Worm (Caenorhabditis elegans) whole organism, L3 larva: ENCODE data around the gene irg-1.
"Not testable (repeated sequence)": the region's sequence is repeated elsewhere in the genome, so short reads cannot be mapped to it uniquely, and the experiment has no call there.

Source experiments
- ZK546.5 ChIP-seq: sonication (generic microtip); optimal IDR thresholded peaks from 2 replicates; lab custom pipeline; 2017; ENCODE audit warnings: missing biosample characterization, missing genetic modification characterization
- aly-2 ChIP-seq: fragments of 150-350 bp; optimal IDR thresholded peaks from 2 replicates; lab custom pipeline; 2014; ENCODE audit warnings: missing biosample characterization, missing genetic modification characterization
- ama-1 ChIP-seq: fragments of 150-350 bp; optimal IDR thresholded peaks from 2 replicates; lab custom pipeline; 2018
- ceh-16 ChIP-seq: sonication (generic microtip); optimal IDR thresholded peaks from 2 replicates; lab custom pipeline; 2017; ENCODE audit warnings: missing biosample characterization, missing genetic modification characterization
- ceh-28 ChIP-seq: fragments of 150-350 bp; optimal IDR thresholded peaks from 2 replicates; lab custom pipeline; 2014; ENCODE audit warnings: missing biosample characterization, missing genetic modification reagents, missing genetic modification characterization
- ceh-82 ChIP-seq: fragments of 150-350 bp; optimal IDR thresholded peaks from 2 replicates; lab custom pipeline; 2014; ENCODE audit warnings: missing biosample characterization, missing genetic modification characterization
- ceh-9 ChIP-seq: sonication (generic microtip); optimal IDR thresholded peaks from 2 replicates; lab custom pipeline; 2018; ENCODE audit warnings: missing biosample characterization, missing genetic modification characterization
- daf-12 ChIP-seq: fragments of 150-350 bp; optimal IDR thresholded peaks from 2 replicates; lab custom pipeline; 2014; ENCODE audit warnings: missing biosample characterization, missing genetic modification reagents, missing genetic modification characterization
- egl-27 ChIP-seq: sonication (generic microtip); optimal IDR thresholded peaks from 4 replicates; lab custom pipeline; 2017; ENCODE audit warnings: missing biosample characterization, missing genetic modification reagents, missing genetic modification characterization
- elt-1 ChIP-seq: fragments of 150-350 bp; optimal IDR thresholded peaks from 2 replicates; lab custom pipeline; 2014; ENCODE audit warnings: missing biosample characterization, missing genetic modification characterization
- elt-2 ChIP-seq: sonication (generic microtip); optimal IDR thresholded peaks from 2 replicates; lab custom pipeline; 2016; ENCODE audit warnings: missing genetic modification reagents, mild to moderate bottlenecking, missing genetic modification characterization, missing compliant biosample characterization
- elt-3 ChIP-seq, 3 experiments: fragments of 150-350 bp in 1 of 3; sonication (generic microtip) in 2 of 3; optimal IDR thresholded peaks; 2 replicates in 2 of 3; 4 replicates in 1 of 3; lab custom pipeline; 2014 to 2017; ENCODE audit warnings: missing biosample characterization in 3 of 3, missing genetic modification characterization in 3 of 3
- eor-1 ChIP-seq, 2 experiments: fragments of 150-350 bp; optimal IDR thresholded peaks; 2 replicates each; lab custom pipeline; 2014 to 2018; ENCODE audit warnings: missing biosample characterization in 2 of 2, missing genetic modification characterization in 2 of 2
- fkh-10 ChIP-seq: sonication (generic microtip); optimal IDR thresholded peaks from 2 replicates; lab custom pipeline; 2017; ENCODE audit warnings: missing biosample characterization, missing genetic modification reagents, missing genetic modification characterization
- fkh-2 ChIP-seq: fragments of 150-350 bp; optimal IDR thresholded peaks from 2 replicates; lab custom pipeline; 2014; ENCODE audit warnings: missing biosample characterization, missing genetic modification reagents, missing genetic modification characterization
- fos-1 ChIP-seq: fragments of 150-350 bp; optimal IDR thresholded peaks from 2 replicates; lab custom pipeline; 2014; ENCODE audit warnings: missing biosample characterization, missing genetic modification characterization
- jun-1 ChIP-seq: fragments of 150-350 bp; optimal IDR thresholded peaks from 2 replicates; lab custom pipeline; 2014; ENCODE audit warnings: missing biosample characterization, missing genetic modification reagents, missing genetic modification characterization
- lin-15B ChIP-seq: fragments of 150-350 bp; optimal IDR thresholded peaks from 2 replicates; lab custom pipeline; 2014; ENCODE audit warnings: missing biosample characterization, missing genetic modification characterization
- lin-39 ChIP-seq: fragments of 150-350 bp; optimal IDR thresholded peaks from 2 replicates; lab custom pipeline; 2018; ENCODE audit warnings: missing biosample characterization, missing genetic modification reagents, missing genetic modification characterization
- lsy-12 ChIP-seq: sonication (generic microtip); optimal IDR thresholded peaks from 2 replicates; lab custom pipeline; 2016; ENCODE audit warnings: mild to moderate bottlenecking, missing genetic modification characterization, missing compliant biosample characterization
- nhr-12 ChIP-seq: fragments of 150-350 bp; optimal IDR thresholded peaks from 2 replicates; lab custom pipeline; 2014; ENCODE audit warnings: missing biosample characterization, missing genetic modification characterization
- nhr-23 ChIP-seq: fragments of 150-350 bp; optimal IDR thresholded peaks from 2 replicates; lab custom pipeline; 2014; ENCODE audit warnings: missing biosample characterization, missing genetic modification reagents, missing genetic modification characterization
- nhr-237 ChIP-seq: fragments of 150-350 bp; optimal IDR thresholded peaks from 2 replicates; lab custom pipeline; 2014; ENCODE audit warnings: missing biosample characterization, missing genetic modification characterization
- nhr-25 ChIP-seq: sonication (generic microtip); optimal IDR thresholded peaks from 2 replicates; lab custom pipeline; 2017; ENCODE audit warnings: missing biosample characterization, missing genetic modification characterization
- nhr-28 ChIP-seq: fragments of 150-350 bp; optimal IDR thresholded peaks from 2 replicates; lab custom pipeline; 2014; ENCODE audit warnings: missing biosample characterization, missing genetic modification characterization
- nhr-43 ChIP-seq: sonication (generic microtip); optimal IDR thresholded peaks from 2 replicates; lab custom pipeline; 2016; ENCODE audit warnings: mild to moderate bottlenecking, missing genetic modification characterization, missing compliant biosample characterization; ENCODE audit not compliant: poor library complexity, severe bottlenecking
- nhr-67 ChIP-seq: fragments of 150-350 bp; optimal IDR thresholded peaks from 2 replicates; lab custom pipeline; 2014; ENCODE audit warnings: missing biosample characterization, missing genetic modification characterization
- nhr-76 ChIP-seq: fragments of 150-350 bp; sonication (generic microtip); optimal IDR thresholded peaks from 5 replicates; lab custom pipeline; 2014; ENCODE audit warnings: missing biosample characterization, missing genetic modification characterization
- pha-4 ChIP-seq: fragments of 150-350 bp; optimal IDR thresholded peaks from 2 replicates; lab custom pipeline; 2014; ENCODE audit warnings: missing biosample characterization, missing genetic modification reagents, missing genetic modification characterization
- pqm-1 ChIP-seq: fragments of 150-350 bp; optimal IDR thresholded peaks from 2 replicates; lab custom pipeline; 2017; ENCODE audit warnings: missing biosample characterization, missing genetic modification characterization, inconsistent platforms
- skn-1 ChIP-seq: fragments of 150-350 bp; optimal IDR thresholded peaks from 2 replicates; lab custom pipeline; 2014; ENCODE audit warnings: missing biosample characterization, missing genetic modification characterization
- snpc-4 ChIP-seq: fragments of 150-350 bp; optimal IDR thresholded peaks from 2 replicates; lab custom pipeline; 2014; ENCODE audit warnings: missing biosample characterization, missing genetic modification characterization
- unc-62 ChIP-seq: fragments of 150-350 bp; sonication (generic microtip); optimal IDR thresholded peaks from 4 replicates; lab custom pipeline; 2014; ENCODE audit warnings: missing biosample characterization, missing genetic modification reagents, missing genetic modification characterization
- zag-1 ChIP-seq: fragments of 150-350 bp; optimal IDR thresholded peaks from 2 replicates; lab custom pipeline; 2014; ENCODE audit warnings: missing biosample characterization, missing genetic modification characterization
- ztf-4 ChIP-seq: fragments of 150-350 bp; optimal IDR thresholded peaks from 2 replicates; lab custom pipeline; 2014; ENCODE audit warnings: missing biosample characterization, missing genetic modification characterization

Gene irg-1

DNA sequence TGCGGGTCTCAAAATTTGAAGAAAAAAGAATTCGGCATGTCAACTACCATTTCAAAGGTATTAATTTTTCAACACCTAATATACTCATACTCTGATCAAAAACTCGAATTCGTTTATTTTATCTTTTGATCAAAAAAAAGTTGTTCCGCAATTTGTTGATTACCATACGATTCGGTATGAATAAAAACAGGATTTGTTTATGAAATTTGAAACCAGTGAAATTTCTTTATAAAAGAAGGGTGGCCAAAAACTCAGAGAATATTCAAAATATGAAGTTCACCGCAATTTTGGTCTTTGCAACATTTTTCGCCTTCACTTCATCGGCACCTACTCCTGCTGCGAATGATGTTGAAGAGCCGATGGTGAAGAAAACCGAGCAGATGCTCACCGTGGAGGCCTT lies 21.3 kb upstream of the irg-1 start, which contains the start of the genes C07G3.8 and C07G3.10:
Gene C07G3.8 (minus strand): TSS at position 101 of the 400 bp plus-strand sequence.
Gene C07G3.10 (plus strand): TSS at position 270 of the 400 bp plus-strand sequence.
- no peak for TF ChIP-seq nhr-237
- TF ChIP-seq nhr-12 (tag; lab: Kevin White, UChicago) = no peak

DNA sequence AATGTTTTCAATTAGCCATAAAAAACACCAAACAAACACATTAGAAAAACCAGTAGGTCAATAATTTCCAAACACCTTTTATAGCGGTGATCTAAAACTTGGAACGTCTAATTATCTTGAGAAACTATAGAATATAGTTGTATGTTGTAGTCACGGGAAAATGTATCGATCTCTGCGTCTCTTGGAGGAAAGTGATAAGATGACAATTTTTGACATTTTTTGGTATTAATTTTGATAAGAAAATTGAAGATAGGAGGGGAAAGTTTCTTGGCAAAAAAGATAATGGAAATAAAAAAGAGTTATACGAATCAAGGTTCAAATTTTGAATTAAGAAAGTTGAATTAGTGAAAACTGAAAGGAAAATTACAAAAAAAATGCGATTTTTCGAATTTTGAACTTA lies 17.6 kb upstream of the irg-1 start:
- TF ChIP-seq nhr-67 = no peak
- TF ChIP-seq fos-1 (tag; lab: Kevin White, UChicago) = no peak
- peak; percentile 97 for TF ChIP-seq pqm-1 (tag; lab: Kevin White, UChicago)
- no peak for TF ChIP-seq nhr-43 (tag; lab: Kevin White, UChicago)
- no peak for TF ChIP-seq nhr-237
- no peak for TF ChIP-seq daf-12 (tag; lab: Kevin White, UChicago)
- TF ChIP-seq lin-39 (tag; lab: Kevin White, UChicago) = no peak
- no peak for TF ChIP-seq fkh-2 (tag; lab: Kevin White, UChicago)
- TF ChIP-seq nhr-76 (tag; lab: Kevin White, UChicago) = no peak
- TF ChIP-seq ceh-28 (tag; lab: Kevin White, UChicago) = no peak
- TF ChIP-seq elt-3 (tag; optimal IDR thresholded peaks at IDR 0.05; lab: Kevin White, UChicago) = peak in 1 of 3 experiments; percentile 47
- no peak for TF ChIP-seq eor-1 (tag; optimal IDR thresholded peaks at IDR 0.05; lab: Kevin White, UChicago)
- TF ChIP-seq nhr-12 (tag; lab: Kevin White, UChicago) = no peak
- no peak for TF ChIP-seq pha-4
- TF ChIP-seq jun-1 (tag; lab: Kevin White, UChicago) = peak; percentile 55
- TF ChIP-seq ama-1 (lab: Kevin White, UChicago) = no peak
- TF ChIP-seq unc-62 (GFP tag; lab: Kevin White, UChicago) = no peak
- no peak for TF ChIP-seq elt-1 (tag; lab: Kevin White, UChicago)
- TF ChIP-seq nhr-25 (tag; lab: Kevin White, UChicago) = no peak
- no peak for TF ChIP-seq egl-27 (tag; lab: Kevin White, UChicago)
- TF ChIP-seq ceh-16 (tag; lab: Kevin White, UChicago) = no peak
- no peak for TF ChIP-seq ztf-4 (tag; lab: Kevin White, UChicago)
- no peak for TF ChIP-seq fkh-10 (GFP tag; lab: Kevin White, UChicago)
- no peak for TF ChIP-seq aly-2 (tag; lab: Kevin White, UChicago)
- peak; percentile 98 for TF ChIP-seq elt-2
- TF ChIP-seq nhr-28 (tag; lab: Kevin White, UChicago) = no peak
- TF ChIP-seq ZK546.5 (tag; lab: Kevin White, UChicago) = no peak
- TF ChIP-seq ceh-9 (tag; lab: Kevin White, UChicago) = no peak
- TF ChIP-seq nhr-23 (tag; lab: Kevin White, UChicago) = peak; percentile 23
- TF ChIP-seq lin-15B (tag; lab: Kevin White, UChicago) = no peak
- no peak for TF ChIP-seq zag-1 (tag; lab: Kevin White, UChicago)
- TF ChIP-seq lsy-12 = no peak
- no peak for TF ChIP-seq skn-1 (tag; lab: Kevin White, UChicago)

DNA sequence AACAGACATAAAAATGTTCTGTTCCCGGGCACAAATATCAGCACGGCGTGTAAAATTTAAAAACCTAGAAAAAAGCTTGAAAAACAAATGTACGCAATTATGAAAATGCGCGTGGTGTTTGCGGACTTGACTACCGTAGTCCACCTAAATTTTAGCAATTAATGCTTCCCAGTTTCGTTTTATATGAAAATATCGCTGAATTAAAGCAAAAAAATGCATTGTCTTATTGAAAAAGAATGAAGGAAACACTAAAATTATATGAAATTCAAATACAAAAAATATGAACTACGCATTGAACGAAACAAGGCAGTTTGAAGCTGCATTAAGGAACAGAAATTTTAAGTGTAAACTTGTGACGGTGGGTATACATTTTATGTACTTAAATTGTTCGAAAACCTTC lies 17.1 kb upstream of the irg-1 start, which contains the start of gene ugt-64:
Gene ugt-64 (minus strand): TSS at position 101 of the 400 bp plus-strand sequence.
- TF ChIP-seq ceh-82, zag-1, fkh-2 (tag; lab: Kevin White, UChicago): not testable (repeated sequence)

DNA sequence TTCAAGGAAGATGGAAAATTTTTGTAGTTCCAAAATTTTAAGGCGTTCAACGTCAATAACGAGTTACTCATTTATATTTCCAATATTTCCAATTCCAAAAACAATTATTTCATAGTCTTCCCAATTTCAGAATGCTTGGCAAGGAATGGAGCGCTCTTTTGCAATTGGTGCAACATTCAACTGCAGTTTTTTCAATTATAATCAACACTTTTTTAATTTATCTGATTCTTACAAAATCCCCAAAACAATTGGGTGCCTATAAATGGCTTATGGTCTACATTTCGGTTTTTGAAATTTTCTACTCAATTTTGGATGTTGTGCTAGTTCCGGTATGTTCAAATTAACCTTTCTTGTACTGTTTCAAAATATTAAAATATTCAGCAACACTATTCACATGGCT lies 15.7 kb upstream of the irg-1 start, which contains the start of gene str-225:
Gene str-225 (plus strand): TSS at position 132 of the 400 bp plus-strand sequence.
- no peak for TF ChIP-seq ceh-16 (tag; lab: Kevin White, UChicago)
- no peak for TF ChIP-seq eor-1 (tag; optimal IDR thresholded peaks at IDR 0.05; lab: Kevin White, UChicago)
- no peak for TF ChIP-seq lin-15B (tag; lab: Kevin White, UChicago)
- no peak for TF ChIP-seq ztf-4 (tag; lab: Kevin White, UChicago)

DNA sequence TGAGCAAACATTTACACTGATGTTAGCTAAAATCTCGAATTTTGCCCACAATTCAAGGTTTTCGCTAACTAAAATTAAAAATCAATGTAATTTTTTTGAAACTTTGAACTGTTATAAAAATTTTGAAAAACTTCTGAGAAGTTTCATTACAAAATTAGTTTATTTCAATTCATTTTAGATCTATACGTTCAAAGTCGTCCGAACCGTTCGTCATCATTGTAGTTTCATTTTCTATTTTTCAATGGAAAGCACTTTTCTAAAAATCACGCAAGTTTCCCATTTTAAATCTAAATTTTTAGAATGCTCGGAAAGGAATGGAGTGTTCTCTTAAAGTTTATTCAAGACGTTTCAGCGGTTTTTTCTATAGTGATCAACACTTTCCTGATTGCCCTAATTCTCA lies 13.5 kb upstream of the irg-1 start, which contains the start of gene str-228:
Gene str-228 (plus strand): TSS at position 301 of the 400 bp plus-strand sequence.
- TF ChIP-seq pha-4 (no peak), ceh-28 (tag; lab: Kevin White, UChicago) (no peak), pqm-1 (tag; lab: Kevin White, UChicago) (no peak), snpc-4 (tag; lab: Kevin White, UChicago) (no peak), ZK546.5 (tag; lab: Kevin White, UChicago) (no peak), ceh-9 (tag; lab: Kevin White, UChicago) (no peak), fkh-10 (GFP tag; lab: Kevin White, UChicago) (no peak), lin-15B (tag; lab: Kevin White, UChicago) (no peak), jun-1 (tag; lab: Kevin White, UChicago) (no peak)
